Worm (Caenorhabditis elegans) whole organism, L3 larva: ENCODE measurements around the gene cra-1.

Experiments used
- R02D3.7 ChIP-seq: fragments of 150-350 bp; optimal IDR thresholded peaks from 2 replicates; lab custom pipeline; 2014; ENCODE audit warnings: missing biosample characterization, missing genetic modification characterization
- ZK546.5 ChIP-seq: sonication (generic microtip); optimal IDR thresholded peaks from 2 replicates; lab custom pipeline; 2017; ENCODE audit warnings: missing biosample characterization, missing genetic modification characterization
- aly-2 ChIP-seq: fragments of 150-350 bp; optimal IDR thresholded peaks from 2 replicates; lab custom pipeline; 2014; ENCODE audit warnings: missing biosample characterization, missing genetic modification characterization
- ama-1 ChIP-seq: fragments of 150-350 bp; optimal IDR thresholded peaks from 2 replicates; lab custom pipeline; 2018
- ceh-28 ChIP-seq: fragments of 150-350 bp; optimal IDR thresholded peaks from 2 replicates; lab custom pipeline; 2014; ENCODE audit warnings: missing biosample characterization, missing genetic modification reagents, missing genetic modification characterization
- ceh-82 ChIP-seq: fragments of 150-350 bp; optimal IDR thresholded peaks from 2 replicates; lab custom pipeline; 2014; ENCODE audit warnings: missing biosample characterization, missing genetic modification characterization
- ceh-9 ChIP-seq: sonication (generic microtip); optimal IDR thresholded peaks from 2 replicates; lab custom pipeline; 2018; ENCODE audit warnings: missing biosample characterization, missing genetic modification characterization
- daf-12 ChIP-seq: fragments of 150-350 bp; optimal IDR thresholded peaks from 2 replicates; lab custom pipeline; 2014; ENCODE audit warnings: missing biosample characterization, missing genetic modification reagents, missing genetic modification characterization
- egl-27 ChIP-seq: sonication (generic microtip); optimal IDR thresholded peaks from 4 replicates; lab custom pipeline; 2017; ENCODE audit warnings: missing biosample characterization, missing genetic modification reagents, missing genetic modification characterization
- egl-5 ChIP-seq: fragments of 150-350 bp; optimal IDR thresholded peaks from 2 replicates; lab custom pipeline; 2017; ENCODE audit warnings: missing biosample characterization, missing genetic modification reagents, missing genetic modification characterization, inconsistent platforms
- elt-1 ChIP-seq: fragments of 150-350 bp; optimal IDR thresholded peaks from 2 replicates; lab custom pipeline; 2014; ENCODE audit warnings: missing biosample characterization, missing genetic modification characterization
- elt-2 ChIP-seq: sonication (generic microtip); optimal IDR thresholded peaks from 2 replicates; lab custom pipeline; 2016; ENCODE audit warnings: missing genetic modification reagents, mild to moderate bottlenecking, missing genetic modification characterization, missing compliant biosample characterization
- elt-3 ChIP-seq, 3 experiments: fragments of 150-350 bp in 1 of 3; sonication (generic microtip) in 2 of 3; optimal IDR thresholded peaks; 2 replicates in 2 of 3; 4 replicates in 1 of 3; lab custom pipeline; 2014 to 2017; ENCODE audit warnings: missing biosample characterization in 3 of 3, missing genetic modification characterization in 3 of 3
- eor-1 ChIP-seq, 2 experiments: fragments of 150-350 bp; optimal IDR thresholded peaks; 2 replicates each; lab custom pipeline; 2014 to 2018; ENCODE audit warnings: missing biosample characterization in 2 of 2, missing genetic modification characterization in 2 of 2
- fkh-10 ChIP-seq: sonication (generic microtip); optimal IDR thresholded peaks from 2 replicates; lab custom pipeline; 2017; ENCODE audit warnings: missing biosample characterization, missing genetic modification reagents, missing genetic modification characterization
- hmg-11 ChIP-seq: sonication (generic microtip); optimal IDR thresholded peaks from 2 replicates; lab custom pipeline; 2016; ENCODE audit warnings: missing genetic modification characterization, missing compliant biosample characterization
- jun-1 ChIP-seq: fragments of 150-350 bp; optimal IDR thresholded peaks from 2 replicates; lab custom pipeline; 2014; ENCODE audit warnings: missing biosample characterization, missing genetic modification reagents, missing genetic modification characterization
- lin-15B ChIP-seq: fragments of 150-350 bp; optimal IDR thresholded peaks from 2 replicates; lab custom pipeline; 2014; ENCODE audit warnings: missing biosample characterization, missing genetic modification characterization
- lin-39 ChIP-seq: fragments of 150-350 bp; optimal IDR thresholded peaks from 2 replicates; lab custom pipeline; 2018; ENCODE audit warnings: missing biosample characterization, missing genetic modification reagents, missing genetic modification characterization
- lsy-12 ChIP-seq: sonication (generic microtip); optimal IDR thresholded peaks from 2 replicates; lab custom pipeline; 2016; ENCODE audit warnings: mild to moderate bottlenecking, missing genetic modification characterization, missing compliant biosample characterization
- mdl-1 ChIP-seq: fragments of 150-350 bp; optimal IDR thresholded peaks from 2 replicates; lab custom pipeline; 2014; ENCODE audit warnings: missing biosample characterization, missing genetic modification characterization
- mml-1 ChIP-seq: fragments of 150-350 bp; sonication (generic microtip); optimal IDR thresholded peaks from 3 replicates; lab custom pipeline; 2014; ENCODE audit warnings: missing biosample characterization, missing genetic modification characterization
- nfya-1 ChIP-seq: sonication (generic microtip); optimal IDR thresholded peaks from 2 replicates; lab custom pipeline; 2017; ENCODE audit warnings: missing genetic modification characterization, mild to moderate bottlenecking, missing compliant biosample characterization, antibody characterized with exemption, moderate library complexity; ENCODE audit not compliant: insufficient read depth
- nhr-11 ChIP-seq: fragments of 150-350 bp; optimal IDR thresholded peaks from 2 replicates; lab custom pipeline; 2014; ENCODE audit warnings: missing biosample characterization, missing genetic modification characterization
- nhr-23 ChIP-seq: fragments of 150-350 bp; optimal IDR thresholded peaks from 2 replicates; lab custom pipeline; 2014; ENCODE audit warnings: missing biosample characterization, missing genetic modification reagents, missing genetic modification characterization
- nhr-237 ChIP-seq: fragments of 150-350 bp; optimal IDR thresholded peaks from 2 replicates; lab custom pipeline; 2014; ENCODE audit warnings: missing biosample characterization, missing genetic modification characterization
- nhr-25 ChIP-seq: sonication (generic microtip); optimal IDR thresholded peaks from 2 replicates; lab custom pipeline; 2017; ENCODE audit warnings: missing biosample characterization, missing genetic modification characterization
- nhr-28 ChIP-seq: fragments of 150-350 bp; optimal IDR thresholded peaks from 2 replicates; lab custom pipeline; 2014; ENCODE audit warnings: missing biosample characterization, missing genetic modification characterization
- nhr-67 ChIP-seq: fragments of 150-350 bp; optimal IDR thresholded peaks from 2 replicates; lab custom pipeline; 2014; ENCODE audit warnings: missing biosample characterization, missing genetic modification characterization
- nhr-76 ChIP-seq: fragments of 150-350 bp; sonication (generic microtip); optimal IDR thresholded peaks from 5 replicates; lab custom pipeline; 2014; ENCODE audit warnings: missing biosample characterization, missing genetic modification characterization
- nhr-77 ChIP-seq: fragments of 150-350 bp; optimal IDR thresholded peaks from 2 replicates; lab custom pipeline; 2014; ENCODE audit warnings: missing biosample characterization, missing genetic modification characterization
- pha-4 ChIP-seq: fragments of 150-350 bp; optimal IDR thresholded peaks from 2 replicates; lab custom pipeline; 2014; ENCODE audit warnings: missing biosample characterization, missing genetic modification reagents, missing genetic modification characterization
- pqm-1 ChIP-seq: fragments of 150-350 bp; optimal IDR thresholded peaks from 2 replicates; lab custom pipeline; 2017; ENCODE audit warnings: missing biosample characterization, missing genetic modification characterization, inconsistent platforms
- sea-2 ChIP-seq: fragments of 150-350 bp; sonication (generic microtip); optimal IDR thresholded peaks from 4 replicates; lab custom pipeline; 2014; ENCODE audit warnings: missing biosample characterization, missing genetic modification reagents, missing genetic modification characterization
- skn-1 ChIP-seq: fragments of 150-350 bp; optimal IDR thresholded peaks from 2 replicates; lab custom pipeline; 2014; ENCODE audit warnings: missing biosample characterization, missing genetic modification characterization
- snpc-4 ChIP-seq: fragments of 150-350 bp; optimal IDR thresholded peaks from 2 replicates; lab custom pipeline; 2014; ENCODE audit warnings: missing biosample characterization, missing genetic modification characterization
- tbx-2 ChIP-seq: sonication (generic microtip); optimal IDR thresholded peaks from 2 replicates; lab custom pipeline; 2016; ENCODE audit warnings: mild to moderate bottlenecking, missing genetic modification characterization, missing compliant biosample characterization
- unc-62 ChIP-seq: fragments of 150-350 bp; sonication (generic microtip); optimal IDR thresholded peaks from 4 replicates; lab custom pipeline; 2014; ENCODE audit warnings: missing biosample characterization, missing genetic modification reagents, missing genetic modification characterization
- zag-1 ChIP-seq: fragments of 150-350 bp; optimal IDR thresholded peaks from 2 replicates; lab custom pipeline; 2014; ENCODE audit warnings: missing biosample characterization, missing genetic modification characterization
- ztf-11 ChIP-seq: fragments of 150-350 bp; optimal IDR thresholded peaks from 2 replicates; lab custom pipeline; 2014; ENCODE audit warnings: missing biosample characterization, missing genetic modification characterization
- ztf-4 ChIP-seq: fragments of 150-350 bp; optimal IDR thresholded peaks from 2 replicates; lab custom pipeline; 2014; ENCODE audit warnings: missing biosample characterization, missing genetic modification characterization

cra-1 gene

DNA sequence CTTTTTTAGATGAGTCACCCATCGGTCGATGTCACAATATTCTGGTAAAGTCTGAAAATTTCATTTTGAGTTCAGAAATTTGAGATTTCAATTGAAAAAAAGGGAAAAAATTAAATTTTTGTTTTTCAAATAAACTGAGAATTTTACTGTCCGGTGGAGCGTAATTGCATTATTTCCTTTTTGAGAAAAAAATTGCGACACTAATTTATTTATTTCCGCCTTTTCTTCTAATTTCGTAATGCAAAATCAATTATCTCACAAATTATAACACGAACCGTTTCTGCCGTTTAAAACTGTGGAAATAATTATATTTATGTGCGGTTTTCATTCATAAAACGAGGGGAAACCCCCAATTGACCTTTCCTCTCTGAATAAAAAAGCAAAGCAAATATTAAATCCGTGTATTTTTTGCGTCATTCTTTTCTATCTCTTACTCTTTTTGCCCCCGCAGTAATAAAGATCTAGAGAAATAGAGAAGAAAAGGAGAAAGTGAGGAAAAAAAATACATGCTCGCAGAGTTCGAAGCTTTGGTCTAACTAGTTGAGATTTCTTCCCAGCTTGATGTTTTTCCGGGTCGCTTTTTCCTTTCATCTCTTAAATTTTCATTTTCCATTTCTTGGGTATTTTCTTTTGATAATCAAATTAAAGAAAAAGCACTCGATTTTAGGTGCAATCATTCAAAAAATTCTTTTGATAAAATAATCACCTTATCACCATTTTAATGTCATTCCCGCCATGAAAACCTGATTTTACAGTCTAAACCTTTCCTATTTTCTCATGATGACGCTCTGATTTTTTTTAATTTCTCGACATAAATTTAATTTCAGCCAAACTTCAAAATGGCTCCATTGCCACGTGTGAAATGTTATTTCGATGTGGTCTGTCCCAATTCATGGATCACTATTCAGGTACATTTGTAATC is 34.1 kb upstream of the cra-1 start, which contains the start of the genes brc-2 and T07E3.3:
Gene brc-2 (minus strand): TSS at position 51 of the 922 bp plus-strand sequence.
Gene T07E3.3 (plus strand): TSS at position 822 of the 922 bp plus-strand sequence.
- TF ChIP-seq pha-4 (tag; lab: Kevin White, UChicago) (peak; percentile 67), elt-2 (tag; lab: Kevin White, UChicago) (peak; percentile 60), mml-1 (no peak), nfya-1 (tag; lab: Kevin White, UChicago) (peak; percentile 0), ama-1 (lab: Kevin White, UChicago) (no peak), nhr-25 (tag; lab: Kevin White, UChicago) (no peak), hmg-11 (peak; percentile 5), skn-1 (tag; lab: Kevin White, UChicago) (peak; percentile 14), nhr-76 (tag; lab: Kevin White, UChicago) (no peak), pqm-1 (tag; lab: Kevin White, UChicago) (peak; percentile 42)

DNA sequence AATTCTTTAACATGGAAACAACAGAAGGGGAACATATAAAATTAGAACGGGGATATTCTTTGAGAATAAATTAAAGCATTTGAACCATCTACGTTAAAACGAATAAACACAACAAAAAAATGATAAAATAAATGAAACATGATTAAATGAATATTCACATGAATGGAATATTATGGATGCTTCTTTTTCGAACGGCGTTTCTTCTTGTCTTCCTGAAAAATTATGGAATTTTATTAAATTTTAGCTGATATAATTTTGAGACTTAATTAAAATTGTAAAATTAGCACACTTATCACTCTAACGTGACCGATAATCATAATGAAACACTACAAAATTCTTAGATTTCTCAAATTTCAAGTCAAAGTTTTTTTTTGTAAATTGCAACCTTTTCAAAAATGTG is 31.3 kb upstream of the cra-1 start:
- TF ChIP-seq aly-2 (tag; lab: Kevin White, UChicago) (peak; percentile 9), mml-1 (no peak), nhr-23 (tag; lab: Kevin White, UChicago) (peak; percentile 2), lin-15B (tag; lab: Kevin White, UChicago) (no peak), ztf-4 (tag; lab: Kevin White, UChicago) (no peak), ceh-28 (tag; lab: Kevin White, UChicago) (peak; percentile 23)

DNA sequence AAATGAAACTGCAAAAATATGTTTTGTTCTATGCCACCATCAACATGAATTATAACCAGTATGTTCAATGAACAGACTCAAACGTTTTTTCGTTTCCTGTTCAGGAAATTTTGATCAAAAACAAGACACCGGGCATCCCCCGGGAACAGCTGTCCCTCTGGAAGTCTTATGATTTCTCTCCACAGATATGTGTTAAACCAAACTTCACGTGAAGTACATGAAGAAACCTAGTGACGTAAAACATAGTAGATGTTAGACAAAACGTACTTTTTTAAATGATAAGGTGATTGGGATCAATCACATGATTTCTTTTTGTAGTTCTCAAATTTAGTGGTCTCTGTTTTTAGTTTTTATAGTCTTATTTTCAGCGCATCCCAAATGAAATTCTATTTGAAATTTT is 29.3 kb upstream of the cra-1 start:
- TF ChIP-seq fkh-10 (no peak), nhr-77 (tag; lab: Kevin White, UChicago) (no peak), nhr-25 (tag; lab: Kevin White, UChicago) (peak; percentile 36), nhr-23 (tag; lab: Kevin White, UChicago) (peak; percentile 64), elt-3 (tag; optimal IDR thresholded peaks at IDR 0.05; lab: Kevin White, UChicago) (no peak), ztf-4 (tag; lab: Kevin White, UChicago) (no peak), lin-39 (no peak), nhr-237 (no peak), nfya-1 (tag; lab: Kevin White, UChicago) (peak; percentile 1), nhr-76 (tag; lab: Kevin White, UChicago) (no peak), tbx-2 (tag; lab: Kevin White, UChicago) (no peak), elt-2 (tag; lab: Kevin White, UChicago) (peak; percentile 4), egl-27 (no peak), unc-62 (GFP tag; lab: Kevin White, UChicago) (no peak), ceh-82 (tag; lab: Kevin White, UChicago) (no peak), ceh-28 (tag; lab: Kevin White, UChicago) (no peak), nhr-11 (tag; lab: Kevin White, UChicago) (peak; percentile 54), egl-5 (no peak), ZK546.5 (no peak), eor-1 (tag; optimal IDR thresholded peaks at IDR 0.05; lab: Kevin White, UChicago) (no peak), zag-1 (tag; lab: Kevin White, UChicago) (no peak), daf-12 (tag; lab: Kevin White, UChicago) (no peak), mdl-1 (tag; lab: Kevin White, UChicago) (no peak), sea-2 (no peak), ceh-9 (tag; lab: Kevin White, UChicago) (no peak), pqm-1 (tag; lab: Kevin White, UChicago) (peak; percentile 44), R02D3.7 (tag; lab: Kevin White, UChicago) (no peak), lsy-12 (no peak), skn-1 (tag; lab: Kevin White, UChicago) (no peak), elt-1 (tag; lab: Kevin White, UChicago) (no peak), nhr-67 (tag; lab: Kevin White, UChicago) (no peak), mml-1 (peak; percentile 33), snpc-4 (tag; lab: Kevin White, UChicago) (no peak), pha-4 (tag; lab: Kevin White, UChicago) (no peak), jun-1 (tag; lab: Kevin White, UChicago) (peak; percentile 27), ztf-11 (tag; lab: Kevin White, UChicago) (no peak), nhr-28 (tag; lab: Kevin White, UChicago) (no peak)
